Worm (Caenorhabditis elegans) whole organism, L4/young adult: ENCODE measurements around the gene T18D3.9.

ENCODE experiments used
- W03F9.2 ChIP-seq: fragments of 150-350 bp; optimal IDR thresholded peaks from 2 replicates; lab custom pipeline; 2014; ENCODE audit warnings: missing biosample characterization, missing genetic modification characterization
- dao-5 ChIP-seq: sonication (generic microtip); optimal IDR thresholded peaks from 2 replicates; lab custom pipeline; 2016; ENCODE audit warnings: missing genotype, missing genetic modification characterization, moderate library complexity, missing compliant biosample characterization
- him-1 ChIP-seq: sonication (generic microtip); optimal IDR thresholded peaks from 2 replicates; lab custom pipeline; 2016; ENCODE audit warnings: missing genotype, missing genetic modification reagents, missing genetic modification characterization, missing compliant biosample characterization

Gene T18D3.9

DNA sequence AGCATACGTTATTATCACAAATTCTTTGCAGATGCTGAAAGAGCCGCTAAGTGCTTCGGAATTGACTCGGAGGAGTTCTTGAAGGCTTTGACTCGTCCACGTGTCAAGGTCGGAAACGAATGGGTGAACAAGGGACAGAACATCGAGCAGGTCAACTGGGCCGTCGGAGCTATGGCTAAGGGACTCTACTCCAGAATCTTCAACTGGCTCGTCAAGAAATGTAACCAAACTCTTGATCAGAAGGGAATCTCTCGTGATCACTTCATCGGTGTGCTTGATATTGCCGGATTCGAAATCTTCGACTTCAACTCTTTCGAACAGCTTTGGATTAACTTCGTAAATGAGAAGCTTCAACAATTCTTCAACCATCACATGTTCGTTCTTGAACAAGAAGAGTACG is 15.6 kb upstream of the T18D3.9 start:
- TF ChIP-seq dao-5 (tag; lab: Kevin White, UChicago) (no peak), him-1 (tag; lab: Kevin White, UChicago) (no peak), W03F9.2 (tag; lab: Kevin White, UChicago) (no peak)

DNA sequence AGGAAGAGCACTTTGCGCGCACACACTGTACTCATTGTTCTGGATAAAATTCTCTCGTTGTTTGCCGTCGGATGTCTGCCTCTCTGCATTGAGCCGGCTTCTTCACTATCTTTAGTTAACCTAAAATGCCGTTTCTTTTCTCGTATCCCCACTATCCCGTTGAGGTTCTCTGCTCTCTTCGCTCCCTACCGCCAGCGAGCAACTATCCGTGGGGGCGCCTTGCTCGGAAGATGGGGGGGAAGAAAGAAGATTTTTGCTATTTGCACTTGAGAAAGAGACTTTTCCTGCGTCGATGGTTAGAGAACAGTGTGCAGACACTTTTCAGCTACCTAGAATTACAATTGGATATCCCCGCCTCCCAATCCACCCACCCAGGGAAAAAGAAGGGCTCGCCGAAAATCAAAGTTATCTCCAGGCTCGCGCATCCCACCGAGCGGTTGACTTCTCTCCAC is 13.4 kb upstream of the T18D3.9 start, which contains the start of gene myo-2:
TSS of gene myo-2 (plus strand) at position 402 of the 452 bp plus-strand sequence.
- TF ChIP-seq dao-5 (tag; lab: Kevin White, UChicago) (no peak), W03F9.2 (tag; lab: Kevin White, UChicago) (no peak), him-1 (tag; lab: Kevin White, UChicago) (no peak)

DNA sequence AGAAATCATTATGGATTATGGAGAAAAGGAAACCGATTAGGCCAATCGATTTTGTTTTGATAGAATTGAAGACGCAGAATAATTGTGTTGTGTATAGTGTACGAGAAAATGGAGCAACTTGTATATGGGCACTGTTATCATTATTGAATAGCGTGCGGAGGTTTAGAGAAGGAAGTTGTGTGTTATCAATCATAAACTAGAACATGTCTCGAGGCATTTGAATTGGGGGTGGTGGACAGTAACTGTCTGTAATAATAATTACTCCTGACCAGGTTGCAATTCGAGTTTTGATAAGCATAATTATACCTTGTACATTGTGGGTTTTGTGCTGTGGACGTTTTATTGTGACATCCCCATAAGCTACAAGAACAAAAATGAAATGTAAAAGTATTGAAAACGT is 12.5 kb upstream of the T18D3.9 start, which contains the start of gene cdf-2:
TSS of gene cdf-2 (minus strand) at position 149 of the 400 bp plus-strand sequence.
- TF ChIP-seq him-1 (tag; lab: Kevin White, UChicago) (no peak), W03F9.2 (tag; lab: Kevin White, UChicago) (no peak), dao-5 (tag; lab: Kevin White, UChicago) (no peak)

DNA sequence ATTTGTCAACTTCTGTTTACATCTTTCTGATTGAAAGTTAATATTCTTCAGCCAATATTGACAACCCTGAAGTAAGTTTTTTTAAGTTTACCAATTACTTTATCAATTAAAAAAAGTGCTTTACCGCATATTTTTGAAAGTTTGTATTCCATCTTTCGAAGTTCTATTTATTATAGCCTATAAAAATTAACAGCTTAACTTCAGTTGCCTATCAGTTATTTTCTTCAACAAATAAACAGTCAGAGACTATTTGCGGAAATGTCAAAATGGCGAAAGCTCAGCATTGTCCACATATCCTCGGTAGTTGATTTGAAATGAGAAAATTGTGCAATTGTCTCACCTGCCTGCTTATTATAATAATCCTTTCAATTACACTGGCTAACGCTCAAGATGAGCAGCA is 9.2 kb upstream of the T18D3.9 start, which contains the start of gene T18D3.5:
TSS of gene T18D3.5 (plus strand) at position 301 of the 400 bp plus-strand sequence.
- TF ChIP-seq W03F9.2 (tag; lab: Kevin White, UChicago) (no peak), him-1 (tag; lab: Kevin White, UChicago) (no peak), dao-5 (tag; lab: Kevin White, UChicago) (no peak)

DNA sequence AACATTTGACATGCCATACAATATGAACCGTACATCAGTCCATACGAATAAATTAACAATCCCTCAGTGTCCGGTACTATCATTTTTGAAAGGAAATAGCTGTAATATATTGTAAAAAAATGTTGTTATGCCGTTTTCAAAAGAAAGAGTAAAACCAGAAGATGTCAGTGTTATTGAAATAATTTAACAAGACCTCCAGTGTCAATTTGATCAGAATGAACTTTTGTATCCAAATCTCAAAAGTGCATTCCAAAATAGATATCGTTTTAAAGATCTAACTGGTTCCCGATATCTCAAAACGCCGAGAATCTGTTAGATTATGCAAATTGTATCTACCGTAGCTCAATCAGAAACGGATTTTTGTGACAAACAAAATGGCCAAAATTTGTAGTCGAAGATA is 7.3 kb upstream of the T18D3.9 start, which contains the start of gene odr-7:
TSS of gene odr-7 (minus strand) at position 101 of the 400 bp plus-strand sequence.
- TF ChIP-seq dao-5 (tag; lab: Kevin White, UChicago): no peak
- no peak for TF ChIP-seq W03F9.2 (tag; lab: Kevin White, UChicago)
- no peak for TF ChIP-seq him-1 (tag; lab: Kevin White, UChicago)

DNA sequence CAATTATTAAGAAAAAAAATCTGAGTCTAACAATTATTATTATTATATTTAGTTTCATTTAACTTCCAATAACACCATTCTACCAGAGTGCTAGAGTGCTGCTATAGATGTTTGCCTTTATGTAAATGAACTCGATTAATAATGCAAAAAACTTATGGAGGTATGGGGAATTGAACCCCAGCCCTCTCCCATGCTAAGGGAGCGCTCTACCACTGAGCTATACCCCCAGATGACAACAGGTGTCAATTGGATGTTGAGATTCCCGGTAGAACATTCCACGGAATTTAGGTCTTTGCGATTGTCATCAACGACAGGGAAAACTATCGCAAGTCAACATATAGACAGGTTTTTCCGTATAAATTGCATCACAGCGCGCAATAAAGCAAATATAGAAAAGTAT is 3.8 kb upstream of the T18D3.9 start:
- no peak for TF ChIP-seq him-1 (tag; lab: Kevin White, UChicago)
- TF ChIP-seq dao-5 (tag; lab: Kevin White, UChicago): peak; percentile 83
- peak; percentile 57 for TF ChIP-seq W03F9.2 (tag; lab: Kevin White, UChicago)

DNA sequence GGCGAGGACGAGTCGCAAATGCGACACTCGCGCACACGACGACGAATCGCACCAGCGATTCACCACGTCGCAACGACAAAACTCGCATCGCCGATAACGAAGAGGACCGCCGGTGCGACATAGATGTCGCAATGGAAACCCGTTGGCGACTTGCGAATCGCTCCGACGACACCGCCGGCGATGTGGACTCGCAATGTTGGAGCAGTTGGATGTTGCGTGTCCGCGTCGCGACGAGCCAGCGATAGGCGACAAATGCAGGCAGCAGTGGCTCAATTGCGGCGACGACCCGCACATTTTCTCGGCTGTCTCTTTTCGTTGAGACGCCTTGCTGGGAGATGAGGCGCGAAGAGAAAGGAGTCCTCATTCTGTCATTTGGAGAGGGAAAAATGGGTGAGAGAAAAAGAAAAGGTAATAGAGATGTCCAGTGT is 2.1 kb downstream of the T18D3.9 start:
- TF ChIP-seq W03F9.2 (tag; lab: Kevin White, UChicago) (no peak), him-1 (tag; lab: Kevin White, UChicago) (peak; percentile 87)

DNA sequence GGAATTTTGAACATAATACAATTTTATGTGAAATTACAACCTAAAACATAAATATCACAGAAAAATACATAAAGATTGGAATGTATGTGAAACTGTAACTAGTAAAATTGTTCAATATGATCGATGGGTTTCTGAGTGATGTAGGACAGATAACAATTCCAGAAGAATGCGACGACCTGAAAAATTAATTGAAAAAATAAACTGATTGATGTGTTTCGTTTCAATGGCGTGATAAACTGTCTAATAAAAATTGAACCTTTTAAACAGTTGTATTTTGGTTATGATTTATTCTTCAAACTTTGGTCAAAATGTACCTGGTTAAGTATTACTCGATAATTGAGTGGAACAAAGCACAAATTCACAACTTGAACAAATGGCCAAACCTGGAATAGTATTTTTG is 3.0 kb downstream of the T18D3.9 start:
- TF ChIP-seq W03F9.2 (tag; lab: Kevin White, UChicago): no peak
- no peak for TF ChIP-seq dao-5 (tag; lab: Kevin White, UChicago)
- no peak for TF ChIP-seq him-1 (tag; lab: Kevin White, UChicago)

DNA sequence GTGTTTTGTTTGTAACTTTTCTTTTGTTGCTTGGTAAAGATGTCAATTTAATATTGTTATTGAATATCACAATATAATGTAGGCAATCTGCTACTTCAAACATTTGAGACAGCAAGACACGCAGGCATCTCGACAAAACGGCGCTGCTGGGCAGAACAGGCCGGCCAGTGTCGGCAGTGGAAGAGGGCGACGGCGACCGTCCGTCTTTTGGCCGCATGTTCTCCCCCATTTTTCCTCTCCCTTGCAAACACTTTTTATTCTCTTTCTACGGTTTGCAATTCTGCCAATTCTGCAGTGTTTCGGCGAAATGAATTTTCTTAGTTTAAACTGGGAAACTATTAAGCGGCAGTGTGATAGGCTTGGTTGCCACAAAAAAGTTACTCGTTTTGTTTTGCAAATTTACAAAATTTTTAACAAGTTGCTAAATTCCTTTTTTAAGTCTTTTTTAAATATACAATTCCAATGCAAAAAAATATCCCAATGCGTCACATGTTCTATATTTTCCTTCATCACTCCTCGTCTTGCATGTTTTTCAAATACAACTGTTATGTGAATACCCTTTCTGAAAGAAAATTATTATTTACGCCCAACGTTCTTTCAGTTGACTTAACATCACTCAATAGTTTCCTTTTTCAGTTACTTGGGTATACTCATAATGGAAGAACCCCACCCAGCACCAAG is 4.9 kb downstream of the T18D3.9 start, which contains the start of gene T18D3.6:
TSS of gene T18D3.6 (plus strand) at position 631 of the 681 bp plus-strand sequence.
- TF ChIP-seq him-1 (tag; lab: Kevin White, UChicago) (no peak), W03F9.2 (tag; lab: Kevin White, UChicago) (no peak), dao-5 (tag; lab: Kevin White, UChicago) (no peak)

DNA sequence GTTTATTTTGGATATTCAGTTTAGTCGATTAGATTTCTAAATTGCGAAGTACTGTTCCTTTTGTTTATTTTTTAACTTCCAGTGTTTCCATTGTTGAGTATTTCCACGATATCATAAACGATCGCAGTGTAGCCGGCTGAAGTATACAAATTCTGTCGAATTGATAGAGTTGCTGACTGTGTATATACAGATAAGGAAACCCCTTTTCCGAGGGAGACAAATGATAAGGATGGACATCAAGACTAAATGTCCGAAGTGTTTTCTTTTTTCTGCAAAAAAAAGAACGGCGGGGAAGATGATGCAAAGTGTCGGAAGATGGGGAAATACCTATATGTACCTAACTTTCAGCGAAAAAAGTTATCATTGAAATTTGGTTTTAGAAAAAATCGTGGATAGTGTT is 7.7 kb downstream of the T18D3.9 start:
- TF ChIP-seq him-1 (tag; lab: Kevin White, UChicago) (no peak), dao-5 (tag; lab: Kevin White, UChicago) (no peak), W03F9.2 (tag; lab: Kevin White, UChicago) (no peak)

DNA sequence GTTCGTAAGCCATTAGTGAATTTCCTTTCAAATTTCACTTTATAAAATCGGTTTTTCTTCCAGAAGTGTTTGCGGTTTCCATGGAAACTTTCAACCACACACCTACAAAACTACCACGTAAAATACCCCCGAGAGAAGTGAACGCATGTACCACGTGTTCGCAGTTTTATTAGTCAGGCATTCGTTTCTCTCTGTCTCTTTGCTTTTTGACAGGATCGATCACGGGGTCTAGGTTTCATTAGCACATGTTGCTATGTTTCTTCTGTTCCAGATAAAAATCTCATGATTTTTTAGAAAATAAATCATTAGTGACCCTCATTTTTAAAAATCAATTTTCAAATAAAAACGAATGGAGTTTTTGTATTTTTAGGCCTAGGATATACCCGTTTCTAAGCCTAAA is 9.8 kb downstream of the T18D3.9 start:
- TF ChIP-seq him-1 (tag; lab: Kevin White, UChicago) (no peak), W03F9.2 (tag; lab: Kevin White, UChicago) (no peak), dao-5 (tag; lab: Kevin White, UChicago) (no peak)

DNA sequence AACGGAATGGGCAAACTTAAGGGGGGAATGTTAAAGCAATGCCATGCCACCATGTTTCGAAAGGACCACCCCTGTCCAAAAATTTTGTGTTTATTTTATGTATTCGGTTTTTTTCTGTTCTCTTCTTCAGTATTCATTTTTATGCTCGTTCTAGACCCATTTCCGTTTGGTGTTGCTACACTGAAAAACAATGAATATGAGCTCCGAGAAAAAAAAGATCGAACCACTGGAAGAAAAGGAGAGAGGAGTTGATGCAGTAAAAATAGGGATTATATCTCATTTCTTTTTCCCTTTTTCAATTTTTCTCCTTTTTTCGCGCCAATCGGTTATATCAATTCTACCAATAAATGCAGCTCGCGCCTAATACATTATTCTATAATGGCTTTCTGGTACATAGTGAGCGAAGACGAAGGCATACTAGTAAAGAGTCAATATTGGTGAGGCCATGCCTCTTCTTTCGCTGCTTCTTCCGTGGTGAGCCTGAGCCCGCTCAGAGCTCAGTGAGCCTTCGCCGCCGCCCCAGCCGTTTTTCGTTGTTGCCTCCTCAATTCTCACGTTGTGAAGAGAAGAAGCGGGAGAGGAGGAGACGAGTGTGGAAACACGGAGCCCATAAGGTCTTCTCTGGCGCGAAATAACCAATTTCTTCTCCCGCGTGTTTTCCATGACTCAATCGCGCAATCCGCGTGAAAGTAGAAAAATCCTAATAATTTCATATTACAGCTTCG is 14.1 kb downstream of the T18D3.9 start:
- no peak for TF ChIP-seq dao-5 (tag; lab: Kevin White, UChicago)
- TF ChIP-seq him-1 (tag; lab: Kevin White, UChicago): no peak
- no peak for TF ChIP-seq W03F9.2 (tag; lab: Kevin White, UChicago)

DNA sequence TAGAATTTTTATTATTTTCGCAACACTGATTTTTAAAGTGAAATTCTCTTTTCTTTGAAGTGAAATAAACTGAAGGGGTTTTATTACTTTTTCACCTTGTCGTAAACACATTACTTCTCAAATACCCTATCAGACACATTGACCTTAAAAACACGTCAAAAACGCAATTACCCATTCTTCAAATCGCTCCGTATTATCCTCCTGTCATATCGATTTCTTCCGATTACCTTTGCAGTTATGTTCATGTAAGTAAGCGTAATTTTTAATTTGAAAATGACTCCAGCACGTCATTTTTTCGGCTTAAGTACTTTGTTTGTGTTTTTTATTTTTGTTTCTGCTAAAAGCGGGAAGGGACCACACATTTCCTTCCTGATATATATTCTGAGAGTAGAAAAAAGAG is 16.0 kb downstream of the T18D3.9 start:
- TF ChIP-seq W03F9.2 (tag; lab: Kevin White, UChicago): no peak
